Worm (Caenorhabditis elegans) whole organism, early embryonic: ENCODE measurements around the gene T23B5.6.

Experiments
- B0310.2 ChIP-seq: sonication (generic microtip); optimal IDR thresholded peaks from 2 replicates; lab custom pipeline; 2016; ENCODE audit warnings: mild to moderate bottlenecking, missing genetic modification characterization, missing compliant biosample characterization
- ama-1 ChIP-seq: fragments of 150-350 bp; optimal IDR thresholded peaks from 2 replicates; lab custom pipeline; 2014
- ceh-36 ChIP-seq: sonication (generic microtip); optimal IDR thresholded peaks from 2 replicates; lab custom pipeline; 2016; ENCODE audit warnings: missing genetic modification characterization, inconsistent platforms, missing compliant biosample characterization
- flt-1 ChIP-seq: fragments of 200-800 bp; sonication (Bioruptor generic); IDR thresholded peaks from 2 replicates; pipeline ENCODE4 v1.3.6; 2022; ENCODE audit warnings: missing genetic modification characterization, missing compliant biosample characterization
- hmg-4 ChIP-seq: fragments of 200-800 bp; sonication (Bioruptor generic); optimal IDR thresholded peaks from 2 replicates; lab custom pipeline; 2018; ENCODE audit warnings: mild to moderate bottlenecking, missing genetic modification characterization, missing compliant biosample characterization
- hnd-1 ChIP-seq: sonication (generic microtip); optimal IDR thresholded peaks from 2 replicates; lab custom pipeline; 2016; ENCODE audit warnings: missing genetic modification characterization, missing compliant biosample characterization
- sea-1 ChIP-seq: fragments of 200-800 bp; sonication (Bioruptor generic); conservative IDR thresholded peaks from 2 replicates; pipeline ENCODE4 v1.3.6; 2022; ENCODE audit warnings: missing genetic modification characterization, missing compliant biosample characterization
- tbx-37 ChIP-seq: fragments of 200-800 bp; sonication (Bioruptor generic); conservative IDR thresholded peaks from 2 replicates; pipeline ENCODE4 v1.3.6; 2022; ENCODE audit warnings: missing genetic modification reagents, missing genetic modification characterization, missing compliant biosample characterization
- tra-4 ChIP-seq: sonication (generic microtip); optimal IDR thresholded peaks from 2 replicates; lab custom pipeline; 2017; ENCODE audit warnings: missing genetic modification characterization, missing compliant biosample characterization

DNA sequence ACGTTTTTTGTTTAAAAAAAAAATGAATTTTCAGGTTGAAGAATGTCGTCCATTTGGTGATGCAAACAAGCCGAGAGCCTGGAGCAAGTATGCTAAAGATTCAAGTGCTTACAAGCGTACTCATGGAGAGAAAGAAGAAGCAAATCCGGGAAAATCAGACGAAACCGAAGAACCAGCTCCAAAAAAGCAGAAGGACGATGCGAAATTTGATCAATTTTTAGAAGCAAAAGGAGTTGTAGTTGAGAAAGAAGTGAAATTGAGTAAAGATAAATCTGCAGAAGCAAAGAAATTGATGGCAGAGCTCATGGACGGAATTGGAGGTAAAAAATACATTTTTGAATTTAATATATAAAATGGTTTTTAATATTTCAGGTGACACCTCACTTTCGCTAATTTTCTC, 48.2 kb upstream of the T23B5.6 start:
- TF ChIP-seq ama-1 (lab: Kevin White, UChicago) (no peak), flt-1 (GFP tag; lab: Robert Waterston, UW) (no peak), tbx-37 (GFP tag; lab: Robert Waterston, UW) (no peak), B0310.2 (tag; lab: Kevin White, UChicago) (no peak), ceh-36 (tag; lab: Kevin White, UChicago) (no peak), hmg-4 (GFP tag; lab: Kevin White, UChicago) (no peak), tra-4 (tag; lab: Kevin White, UChicago) (no peak), hnd-1 (tag; lab: Kevin White, UChicago) (no peak), sea-1 (GFP tag; lab: Robert Waterston, UW) (no peak)
